Worm (Caenorhabditis elegans): ENCODE data around the gene fbxc-54.

Gene fbxc-54

ce11 chrII:69354-69753 lies 37.8 kb downstream of the fbxc-54 start, which contains the start of gene egl-26:
Gene egl-26 (plus strand): TSS chrII:69654.
- no peak for TF ChIP-seq unc-62 (GFP tag; optimal IDR thresholded peaks at IDR 0.05)

ce11 chrII:73329-73728 lies 41.8 kb downstream of the fbxc-54 start:
- no peak for TF ChIP-seq unc-62 (GFP tag; optimal IDR thresholded peaks at IDR 0.05)

- no peak for TF ChIP-seq unc-62 (GFP tag; optimal IDR thresholded peaks at IDR 0.05)
Measured at ce11 chrII:73892-74291, 42.4 kb downstream of the fbxc-54 start.

ce11 chrII:75831-76230 lies 44.3 kb downstream of the fbxc-54 start:
- TF ChIP-seq unc-62 (GFP tag; optimal IDR thresholded peaks at IDR 0.05) = no peak

- TF ChIP-seq unc-62 (GFP tag; optimal IDR thresholded peaks at IDR 0.05) = no peak
Measured at ce11 chrII:76662-77061, 45.1 kb downstream of the fbxc-54 start.

ce11 chrII:79166-79565 lies 47.6 kb downstream of the fbxc-54 start, which contains the start of gene C23H3.9:
Gene C23H3.9 (minus strand): TSS chrII:79266.
- TF ChIP-seq unc-62 (GFP tag; optimal IDR thresholded peaks at IDR 0.05) = no peak

Measured in whole organism, dauer.